Worm (Caenorhabditis elegans) whole organism, mixed stage, embryonic: ENCODE measurements around the gene sup-18.

Experiments
- M03D4.4 ChIP-seq: sonication (generic microtip); optimal IDR thresholded peaks from 2 replicates; lab custom pipeline; 2017; ENCODE audit warnings: mild to moderate bottlenecking, missing genetic modification characterization, missing compliant biosample characterization
- bed-3 ChIP-seq: fragments of 200-800 bp; sonication (Bioruptor generic); optimal IDR thresholded peaks from 3 replicates; lab custom pipeline; 2018; ENCODE audit warnings: mild to moderate bottlenecking, missing genetic modification characterization, moderate library complexity, missing compliant biosample characterization
- blmp-1 ChIP-seq: fragments of 150-350 bp; optimal IDR thresholded peaks from 2 replicates; lab custom pipeline; 2014; ENCODE audit warnings: missing biosample characterization, missing genetic modification characterization
- ceh-39 ChIP-seq: fragments of 150-350 bp; optimal IDR thresholded peaks from 2 replicates; lab custom pipeline; 2014; ENCODE audit warnings: missing biosample characterization, missing genetic modification characterization
- ceh-43 ChIP-seq: fragments of 200-800 bp; sonication (Bioruptor generic); optimal IDR thresholded peaks from 2 replicates; lab custom pipeline; 2018; ENCODE audit warnings: mild to moderate bottlenecking, missing genetic modification characterization, moderate library complexity, missing compliant biosample characterization
- ceh-83 ChIP-seq: fragments of 200-800 bp; sonication (Bioruptor generic); optimal IDR thresholded peaks from 2 replicates; lab custom pipeline; 2018; ENCODE audit warnings: mild to moderate bottlenecking, missing genetic modification characterization, missing compliant biosample characterization
- ces-1 ChIP-seq: fragments of 150-350 bp; optimal IDR thresholded peaks from 2 replicates; lab custom pipeline; 2014; ENCODE audit warnings: missing biosample characterization, missing genetic modification reagents, missing genetic modification characterization
- cnd-1 ChIP-seq: fragments of 200-800 bp; sonication (Bioruptor generic); optimal IDR thresholded peaks from 2 replicates; lab custom pipeline; 2018; ENCODE audit warnings: mild to moderate bottlenecking, missing genetic modification characterization, missing compliant biosample characterization
- drap-1 ChIP-seq: fragments of 200-800 bp; sonication (Bioruptor generic); optimal IDR thresholded peaks from 3 replicates; lab custom pipeline; 2018; ENCODE audit warnings: mild to moderate bottlenecking, missing genetic modification characterization, missing compliant biosample characterization
- elt-1 ChIP-seq: sonication (generic microtip); optimal IDR thresholded peaks from 2 replicates; lab custom pipeline; 2017; ENCODE audit warnings: missing genetic modification characterization, mild to moderate bottlenecking, missing compliant biosample characterization, antibody characterized with exemption, moderate library complexity, borderline replicate concordance; ENCODE audit not compliant: insufficient read depth
- elt-3 ChIP-seq: fragments of 150-350 bp; optimal IDR thresholded peaks from 2 replicates; lab custom pipeline; 2014; ENCODE audit warnings: missing biosample characterization, missing genetic modification characterization
- flh-1 ChIP-seq: fragments of 200-800 bp; sonication (Bioruptor generic); optimal IDR thresholded peaks from 2 replicates; lab custom pipeline; 2018; ENCODE audit warnings: mild to moderate bottlenecking, missing genetic modification characterization, moderate library complexity, missing compliant biosample characterization
- ham-2 ChIP-seq: fragments of 200-800 bp; sonication (Bioruptor generic); optimal IDR thresholded peaks from 2 replicates; lab custom pipeline; 2018; ENCODE audit warnings: mild to moderate bottlenecking, missing genetic modification characterization, missing compliant biosample characterization
- hlh-1 ChIP-seq: fragments of 150-350 bp; optimal IDR thresholded peaks from 2 replicates; lab custom pipeline; 2014; ENCODE audit warnings: missing biosample characterization, missing genetic modification reagents, missing genetic modification characterization
- lin-13 ChIP-seq: fragments of 150-350 bp; optimal IDR thresholded peaks from 2 replicates; lab custom pipeline; 2014; ENCODE audit warnings: missing biosample characterization, missing genetic modification characterization
- lin-32 ChIP-seq: fragments of 200-800 bp; sonication (Bioruptor generic); optimal IDR thresholded peaks from 2 replicates; lab custom pipeline; 2018; ENCODE audit warnings: mild to moderate bottlenecking, missing genetic modification characterization, missing compliant biosample characterization
- lsy-2 ChIP-seq: fragments of 150-350 bp; optimal IDR thresholded peaks from 2 replicates; lab custom pipeline; 2014; ENCODE audit warnings: missing biosample characterization, missing genetic modification characterization
- mab-5 ChIP-seq: fragments of 150-350 bp; optimal IDR thresholded peaks from 2 replicates; lab custom pipeline; 2014; ENCODE audit warnings: missing biosample characterization, missing genetic modification characterization
- mep-1 ChIP-seq: fragments of 150-350 bp; optimal IDR thresholded peaks from 2 replicates; lab custom pipeline; 2017; ENCODE audit warnings: missing biosample characterization, missing genetic modification reagents, missing genetic modification characterization, inconsistent platforms
- mls-2 ChIP-seq: sonication (generic microtip); optimal IDR thresholded peaks from 2 replicates; lab custom pipeline; 2016; ENCODE audit warnings: mild to moderate bottlenecking, missing genetic modification characterization, moderate library complexity, missing compliant biosample characterization
- nhr-12 ChIP-seq: fragments of 150-350 bp; optimal IDR thresholded peaks from 2 replicates; lab custom pipeline; 2014; ENCODE audit warnings: missing biosample characterization, missing genetic modification characterization
- nhr-2 ChIP-seq: fragments of 150-350 bp; optimal IDR thresholded peaks from 2 replicates; lab custom pipeline; 2014; ENCODE audit warnings: missing biosample characterization, missing genetic modification characterization
- nhr-237 ChIP-seq: fragments of 150-350 bp; optimal IDR thresholded peaks from 2 replicates; lab custom pipeline; 2014; ENCODE audit warnings: missing biosample characterization, missing genetic modification characterization
- nhr-28 ChIP-seq: fragments of 150-350 bp; optimal IDR thresholded peaks from 2 replicates; lab custom pipeline; 2014; ENCODE audit warnings: missing biosample characterization, missing genetic modification characterization
- nhr-76 ChIP-seq: sonication (generic microtip); optimal IDR thresholded peaks from 2 replicates; lab custom pipeline; 2017; ENCODE audit warnings: missing biosample characterization, missing genetic modification characterization
- pha-4 ChIP-seq: fragments of 150-350 bp; optimal IDR thresholded peaks from 2 replicates; lab custom pipeline; 2018; ENCODE audit warnings: missing biosample characterization, missing genetic modification reagents, missing genetic modification characterization
- sem-2 ChIP-seq: fragments of 200-800 bp; sonication (Bioruptor generic); optimal IDR thresholded peaks from 2 replicates; lab custom pipeline; 2018; ENCODE audit warnings: mild to moderate bottlenecking, missing genetic modification characterization, missing compliant biosample characterization
- snpc-4 ChIP-seq: fragments of 150-350 bp; optimal IDR thresholded peaks from 2 replicates; lab custom pipeline; 2014; ENCODE audit warnings: missing biosample characterization, missing genetic modification characterization
- sptf-1 ChIP-seq: sonication (generic microtip); optimal IDR thresholded peaks from 2 replicates; lab custom pipeline; 2017; ENCODE audit warnings: mild to moderate bottlenecking, missing genetic modification characterization, moderate library complexity, missing compliant biosample characterization
- tbx-8 ChIP-seq: fragments of 200-800 bp; sonication (Bioruptor generic); optimal IDR thresholded peaks from 2 replicates; lab custom pipeline; 2018; ENCODE audit warnings: mild to moderate bottlenecking, missing genetic modification characterization, moderate library complexity, missing compliant biosample characterization
- unc-120 ChIP-seq: sonication (generic microtip); optimal IDR thresholded peaks from 2 replicates; lab custom pipeline; 2017; ENCODE audit warnings: missing genetic modification characterization, missing compliant biosample characterization; ENCODE audit not compliant: poor library complexity, severe bottlenecking
- unc-39 ChIP-seq: fragments of 150-350 bp; optimal IDR thresholded peaks from 2 replicates; lab custom pipeline; 2014; ENCODE audit warnings: missing biosample characterization, missing genetic modification characterization
- unc-62 ChIP-seq: fragments of 150-350 bp; optimal IDR thresholded peaks from 2 replicates; lab custom pipeline; 2014; ENCODE audit warnings: missing biosample characterization, missing genetic modification reagents, missing genetic modification characterization
- zip-8 ChIP-seq: fragments of 150-350 bp; optimal IDR thresholded peaks from 2 replicates; lab custom pipeline; 2014; ENCODE audit warnings: missing biosample characterization, missing genetic modification characterization
- ztf-11 ChIP-seq: fragments of 150-350 bp; optimal IDR thresholded peaks from 2 replicates; lab custom pipeline; 2014; ENCODE audit warnings: missing biosample characterization, missing genetic modification characterization

sup-18 gene

ce11 chrIII:7855468-7855867 is 23.2 kb downstream of the sup-18 start:
- no peak for TF ChIP-seq ztf-11 (tag; lab: Kevin White, UChicago)
- TF ChIP-seq M03D4.4: no peak
- no peak for TF ChIP-seq zip-8 (tag; lab: Kevin White, UChicago)
- TF ChIP-seq, all 35 proteins: peak for 0

ce11 chrIII:7854494-7855184 is 24.1 kb downstream of the sup-18 start, which contains the start of gene rpl-35:
TSS of gene rpl-35 (plus strand) at chrIII:7855134.
- TF ChIP-seq M03D4.4 (peak; percentile 92), drap-1 (GFP tag; lab: Kevin White, UChicago) (peak; percentile 95), ceh-39 (peak; percentile 97), lin-32 (GFP tag; lab: Kevin White, UChicago) (peak; percentile 58), elt-3 (tag; lab: Kevin White, UChicago) (peak; percentile 91), hlh-1 (tag; lab: Kevin White, UChicago) (peak; percentile 79), ces-1 (GFP tag; lab: Kevin White, UChicago) (peak; percentile 96), snpc-4 (tag; lab: Kevin White, UChicago) (no peak), nhr-237 (peak; percentile 99), unc-120 (peak; percentile 95), mab-5 (peak; percentile 66), bed-3 (peak; percentile 76), elt-1 (tag; lab: Kevin White, UChicago) (peak; percentile 70), ham-2 (GFP tag; lab: Kevin White, UChicago) (peak; percentile 78), flh-1 (GFP tag; lab: Kevin White, UChicago) (peak; percentile 44), mep-1 (tag; lab: Kevin White, UChicago) (peak; percentile 100), unc-62 (GFP tag; lab: Kevin White, UChicago) (peak; percentile 91), lin-13 (tag; lab: Kevin White, UChicago) (peak; percentile 100), nhr-28 (tag; lab: Kevin White, UChicago) (peak; percentile 85), nhr-12 (tag; lab: Kevin White, UChicago) (peak; percentile 78), sptf-1 (peak; percentile 97), mls-2 (tag; lab: Kevin White, UChicago) (peak; percentile 91), nhr-76 (tag; lab: Kevin White, UChicago) (peak; percentile 59), blmp-1 (tag; lab: Kevin White, UChicago) (peak; percentile 84), cnd-1 (tag; lab: Kevin White, UChicago) (peak; percentile 91), ceh-43 (GFP tag; lab: Kevin White, UChicago) (peak; percentile 86), unc-39 (tag; lab: Kevin White, UChicago) (peak; percentile 72), nhr-2 (tag; lab: Kevin White, UChicago) (peak; percentile 50), ceh-83 (peak; percentile 80), sem-2 (peak; percentile 46), pha-4 (tag; lab: Kevin White, UChicago) (peak; percentile 99), lsy-2 (peak; percentile 95), ztf-11 (tag; lab: Kevin White, UChicago) (peak; percentile 92), zip-8 (tag; lab: Kevin White, UChicago) (peak; percentile 2), tbx-8 (peak; percentile 85)
- TF ChIP-seq, all 35 proteins: peak for 34

DNA sequence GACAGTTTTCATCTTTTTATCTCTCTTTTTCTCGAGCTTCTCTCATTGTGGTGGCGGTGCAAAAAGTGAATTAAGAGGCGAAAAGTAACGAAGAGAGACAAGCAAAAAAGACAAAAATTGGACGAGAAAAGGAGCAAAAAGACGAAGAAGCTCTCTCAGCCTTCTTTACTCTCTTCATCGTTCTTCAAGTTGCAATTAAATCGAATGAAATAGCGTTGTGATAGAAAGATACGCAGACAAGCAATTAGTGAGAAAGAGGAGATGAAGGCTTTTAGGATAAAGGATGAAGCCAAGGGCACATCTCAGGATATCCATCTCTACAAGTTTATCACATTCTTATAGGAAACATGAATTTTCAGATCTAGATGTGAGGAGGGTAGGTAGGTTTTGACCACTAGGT is 30.5 kb downstream of the sup-18 start:
- TF ChIP-seq nhr-28 (tag; lab: Kevin White, UChicago) (no peak), ces-1 (GFP tag; lab: Kevin White, UChicago) (peak; percentile 91)

DNA sequence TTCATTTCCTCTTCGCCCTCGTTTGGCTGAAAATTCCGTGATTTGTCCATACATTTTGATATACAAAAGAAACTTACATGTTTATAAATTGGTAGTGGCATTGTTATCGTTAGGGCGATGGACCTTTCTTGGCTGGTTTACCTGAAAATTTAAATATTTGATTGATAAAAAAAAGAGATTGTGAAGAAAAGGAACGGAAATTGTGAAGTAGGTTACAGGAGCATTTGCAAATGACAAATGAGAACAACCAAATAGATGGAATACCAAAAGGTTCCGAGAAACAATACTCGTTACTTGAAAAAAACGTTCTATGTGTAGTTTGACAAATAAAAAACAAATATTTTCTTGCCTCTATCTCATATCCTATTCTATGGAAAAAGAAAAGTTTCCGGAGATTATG is 35.2 kb downstream of the sup-18 start, which contains the start of gene ZK652.8:
TSS of gene ZK652.8 (minus strand) at position 101 of the 400 bp plus-strand sequence.
- TF ChIP-seq tbx-8: no peak
- no peak for TF ChIP-seq elt-1 (tag; lab: Kevin White, UChicago)
- TF ChIP-seq mls-2 (tag; lab: Kevin White, UChicago): no peak
- TF ChIP-seq blmp-1 (tag; lab: Kevin White, UChicago): no peak
- no peak for TF ChIP-seq nhr-2 (tag; lab: Kevin White, UChicago)
- TF ChIP-seq nhr-28 (tag; lab: Kevin White, UChicago): no peak
- TF ChIP-seq nhr-237: no peak
- no peak for TF ChIP-seq zip-8 (tag; lab: Kevin White, UChicago)
- TF ChIP-seq elt-3 (tag; lab: Kevin White, UChicago): no peak
- no peak for TF ChIP-seq M03D4.4
- TF ChIP-seq lin-13 (tag; lab: Kevin White, UChicago): no peak
- TF ChIP-seq, all 35 proteins: peak for 0
